Fruit fly (Drosophila melanogaster): ENCODE results near the gene mbf1.
A peak's percentile ranks its signal among the peaks of the same experiment; 100 is the strongest.

mbf1 gene

dm6 chr3L:16581201-16581705 lies 7.0 kb downstream of the mbf1 start, which contains the start of gene Smn (continued):
- TF ChIP-seq CG7987 (GFP tag; optimal IDR thresholded peaks at IDR 0.05), result no peak
- no peak for TF ChIP-seq pnt (GFP tag; optimal IDR thresholded peaks at IDR 0.05)
- no peak for TF ChIP-seq wdn (GFP tag; IDR thresholded peaks at IDR 0.05)
- no peak for TF ChIP-seq dmrt11E (tag; optimal IDR thresholded peaks at IDR 0.05)
- no peak for TF ChIP-seq Mad (GFP tag; optimal IDR thresholded peaks at IDR 0.05)
- no peak for TF ChIP-seq CG9876 (GFP tag; optimal IDR thresholded peaks at IDR 0.05)
- no peak for TF ChIP-seq CG10274 (GFP tag; optimal IDR thresholded peaks at IDR 0.05)
- TF ChIP-seq vvl (GFP tag; IDR thresholded peaks at IDR 0.05), result no peak; the same call in 1 of the 2 replicates
- TF ChIP-seq Dip2 (GFP tag; IDR thresholded peaks at IDR 0.05), result no peak
- no peak for TF ChIP-seq CG16779 (GFP tag; IDR thresholded peaks at IDR 0.05)
- TF ChIP-seq inv (GFP tag; IDR thresholded peaks at IDR 0.05; ENCODE audit: partially characterized antibody), result peak; percentile 80
- peak; percentile 11 for TF ChIP-seq CG33557 (GFP tag; optimal IDR thresholded peaks at IDR 0.05)
- no peak for TF ChIP-seq luna (GFP tag; optimal IDR thresholded peaks at IDR 0.05)
- no peak for TF ChIP-seq Usf (GFP tag; optimal IDR thresholded peaks at IDR 0.05)
- TF ChIP-seq CG10543 (GFP tag; optimal IDR thresholded peaks at IDR 0.05), result peak; percentile 46
- peak; percentile 26 for TF ChIP-seq CG7928 (GFP tag; optimal IDR thresholded peaks at IDR 0.05)
- peak; percentile 34; the same call in 1 of the 2 replicates for TF ChIP-seq CG6689 (GFP tag; IDR thresholded peaks at IDR 0.05)
- no peak for TF ChIP-seq Gsc (GFP tag; IDR thresholded peaks at IDR 0.05)
- TF ChIP-seq Lim3 (GFP tag; IDR thresholded peaks at IDR 0.05), result no peak
- TF ChIP-seq CG32772 (GFP tag; IDR thresholded peaks at IDR 0.05), result no peak
- TF ChIP-seq ap (GFP tag; IDR thresholded peaks at IDR 0.05), result no peak
- peak; percentile 23 for TF ChIP-seq CG18011 (GFP tag; optimal IDR thresholded peaks at IDR 0.05)
- TF ChIP-seq CG11085 (GFP tag; IDR thresholded peaks at IDR 0.05), result no peak
- peak; percentile 78 for TF ChIP-seq Ets65A (GFP tag)
- no peak for TF ChIP-seq D (optimal IDR thresholded peaks at IDR 0.05)
- TF ChIP-seq D (GFP tag; optimal IDR thresholded peaks at IDR 0.05), result no peak
- peak; percentile 52 for TF ChIP-seq CG10147 (GFP tag; optimal IDR thresholded peaks at IDR 0.05)
- TF ChIP-seq CG4820 (GFP tag; optimal IDR thresholded peaks at IDR 0.05), result peak; percentile 27
- TF ChIP-seq Bgb (GFP tag; IDR thresholded peaks at IDR 0.05; ENCODE audit: partially characterized antibody), result peak; percentile 70
- peak; percentile 58 for TF ChIP-seq sug (tag; optimal IDR thresholded peaks at IDR 0.05)
- TF ChIP-seq ttk (GFP tag; IDR thresholded peaks at IDR 0.05), result no peak
- peak; percentile 69; the same call in 1 of the 3 replicates for TF ChIP-seq mld (GFP tag; IDR thresholded peaks at IDR 0.05; ENCODE audit: partially characterized antibody)
- TF ChIP-seq Abd-B (GFP tag; optimal IDR thresholded peaks at IDR 0.05), result peak; percentile 50
- TF ChIP-seq Atf6 (GFP tag; IDR thresholded peaks at IDR 0.05), result no peak
- no peak for TF ChIP-seq sc (optimal IDR thresholded peaks at IDR 0.05)
- no peak for TF ChIP-seq sc (GFP tag; optimal IDR thresholded peaks at IDR 0.05)
- TF ChIP-seq CG8478 (optimal IDR thresholded peaks at IDR 0.05), result no peak
- peak; percentile 17 for TF ChIP-seq Fer3 (tag; optimal IDR thresholded peaks at IDR 0.05)
- TF ChIP-seq run (tag; optimal IDR thresholded peaks at IDR 0.05), result no peak
- peak; percentile 67 for TF ChIP-seq Side (GFP tag; optimal IDR thresholded peaks at IDR 0.05)
- no peak for TF ChIP-seq CkIIα-i1 (GFP tag; IDR thresholded peaks at IDR 0.05)
- no peak for TF ChIP-seq HLH3B (GFP tag; IDR thresholded peaks at IDR 0.05)
- TF ChIP-seq slou (GFP tag; optimal IDR thresholded peaks at IDR 0.05), result no peak
- TF ChIP-seq Hmx (GFP tag; optimal IDR thresholded peaks at IDR 0.05), result no peak
- no peak for TF ChIP-seq yki (optimal IDR thresholded peaks at IDR 0.05)
- peak; percentile 52 for TF ChIP-seq trem (tag; optimal IDR thresholded peaks at IDR 0.05)
- TF ChIP-seq CG1647 (GFP tag; optimal IDR thresholded peaks at IDR 0.05), result no peak
- no peak for TF ChIP-seq dimm (GFP tag; IDR thresholded peaks at IDR 0.05)
- no peak for TF ChIP-seq CG15479 (GFP tag; optimal IDR thresholded peaks at IDR 0.05)
- TF ChIP-seq Aef1 (GFP tag; IDR thresholded peaks at IDR 0.05), result no peak
- TF ChIP-seq psq (GFP tag; optimal IDR thresholded peaks at IDR 0.05), result no peak
- no peak for TF ChIP-seq croc (GFP tag; conservative IDR thresholded peaks at IDR 0.05)
- TF ChIP-seq unpg (GFP tag; optimal IDR thresholded peaks at IDR 0.05), result peak; percentile 31

Measured in whole organism, embryonic.